Fruit fly (Drosophila melanogaster) whole organism, embryonic: ENCODE results near the gene CG13384.
A peak's percentile ranks its signal among the peaks of the same experiment; 100 is the strongest.

Source experiments
- Abd-B ChIP-seq: fragments of 200-800 bp; sonication (Bioruptor generic); optimal IDR thresholded peaks from 2 replicates; lab custom pipeline; 2018; ENCODE audit warnings: missing biosample characterization, mild to moderate bottlenecking, missing genetic modification characterization, moderate library complexity
- CG10366 ChIP-seq: fragments of 200-800 bp; sonication (Bioruptor generic); IDR thresholded peaks from 2 replicates; pipeline ENCODE4 v1.3.6; 2022; ENCODE audit warnings: missing biosample characterization, missing genetic modification characterization
- CG10979 ChIP-seq: fragments of 200-800 bp; sonication (Bioruptor generic); optimal IDR thresholded peaks from 2 replicates; lab custom pipeline; 2018; ENCODE audit warnings: missing biosample characterization, mild to moderate bottlenecking, missing genetic modification characterization, moderate library complexity
- CG11085 ChIP-seq: fragments of 200-800 bp; sonication (Bioruptor generic); IDR thresholded peaks from 2 replicates; pipeline ENCODE4 v1.3.6; 2022; ENCODE audit warnings: missing biosample characterization, missing genetic modification characterization
- CG1233 ChIP-seq: fragments of 200-800 bp; sonication (Bioruptor generic); optimal IDR thresholded peaks from 4 replicates; lab custom pipeline; 2018; ENCODE audit warnings: missing biosample characterization, mild to moderate bottlenecking, missing genetic modification characterization
- CG12744 ChIP-seq: fragments of 200-800 bp; sonication (Bioruptor generic); optimal IDR thresholded peaks from 2 replicates; lab custom pipeline; 2016; ENCODE audit warnings: missing biosample characterization, missing genetic modification characterization
- CG13123 ChIP-seq: fragments of 200-800 bp; sonication (Bioruptor generic); optimal IDR thresholded peaks from 2 replicates; lab custom pipeline; 2016; ENCODE audit warnings: missing biosample characterization, missing genetic modification characterization
- CG13894 ChIP-seq: fragments of 200-800 bp; sonication (Bioruptor generic); optimal IDR thresholded peaks from 3 replicates; lab custom pipeline; 2018; ENCODE audit warnings: missing biosample characterization, mild to moderate bottlenecking, missing genetic modification characterization, moderate library complexity
- CG1529 ChIP-seq: fragments of 200-800 bp; sonication (Bioruptor generic); optimal IDR thresholded peaks from 3 replicates; lab custom pipeline; 2018; ENCODE audit warnings: missing biosample characterization, missing genetic modification characterization
- CG16779 ChIP-seq: fragments of 200-800 bp; sonication (Bioruptor generic); IDR thresholded peaks from 2 replicates; pipeline ENCODE4 v1.3.6; 2022; ENCODE audit warnings: missing biosample characterization, missing genetic modification characterization
- CG18011 ChIP-seq: fragments of 200-800 bp; sonication (Bioruptor generic); optimal IDR thresholded peaks from 2 replicates; lab custom pipeline; 2017; ENCODE audit warnings: missing biosample characterization, missing genetic modification characterization, mild to moderate bottlenecking, moderate library complexity, missing genotype
- CG3995 ChIP-seq: fragments of 200-800 bp; sonication (Bioruptor generic); optimal IDR thresholded peaks from 3 replicates; lab custom pipeline; 2016; ENCODE audit warnings: missing biosample characterization, missing genetic modification characterization
- CG6175 ChIP-seq: fragments of 200-800 bp; sonication (Bioruptor generic); IDR thresholded peaks from 3 replicates; pipeline ENCODE4 v1.3.6; 2022; ENCODE audit warnings: missing biosample characterization, missing genetic modification characterization
- CG6689 ChIP-seq: fragments of 200-800 bp; sonication (Bioruptor generic); IDR thresholded peaks from 2 replicates; pipeline ENCODE4 v1.3.6; 2022; ENCODE audit warnings: missing biosample characterization, missing genetic modification characterization
- CG7372 ChIP-seq: fragments of 200-800 bp; sonication (Bioruptor generic); IDR thresholded peaks from 2 replicates; pipeline ENCODE4 v1.3.6; 2022; ENCODE audit warnings: missing biosample characterization, missing genetic modification characterization
- CG8388 ChIP-seq: fragments of 200-800 bp; sonication (Bioruptor generic); optimal IDR thresholded peaks from 2 replicates; lab custom pipeline; 2019; ENCODE audit warnings: missing biosample characterization, mild to moderate bottlenecking, missing genetic modification characterization, moderate library complexity
- CoRest ChIP-seq: fragments of 200-800 bp; sonication (Bioruptor generic); optimal IDR thresholded peaks from 3 replicates; lab custom pipeline; 2018; ENCODE audit warnings: missing biosample characterization, mild to moderate bottlenecking, missing genetic modification characterization, moderate library complexity
- Deaf1 ChIP-seq: fragments of 200-800 bp; optimal IDR thresholded peaks from 3 replicates; lab custom pipeline; 2019; ENCODE audit warnings: missing biosample characterization, mild to moderate bottlenecking, missing genetic modification characterization, moderate library complexity
- MBD-R2 ChIP-seq: fragments of 200-800 bp; sonication (Bioruptor generic); IDR thresholded peaks from 2 replicates; pipeline ENCODE4 v1.3.6; 2022; ENCODE audit warnings: missing biosample characterization, missing genetic modification characterization
- Optix ChIP-seq: fragments of 200-800 bp; sonication (Bioruptor generic); IDR thresholded peaks from 3 replicates; pipeline ENCODE4 v1.3.6; 2022; ENCODE audit warnings: missing biosample characterization, missing genetic modification characterization
- Rx ChIP-seq: fragments of 200-800 bp; sonication (Bioruptor generic); IDR thresholded peaks from 2 replicates; pipeline ENCODE4 v1.3.6; 2022; ENCODE audit warnings: missing biosample characterization, missing genetic modification characterization
- bab2 ChIP-seq: fragments of 200-800 bp; sonication (Bioruptor generic); optimal IDR thresholded peaks from 2 replicates; lab custom pipeline; 2016; ENCODE audit warnings: missing biosample characterization, missing genetic modification characterization
- chinmo ChIP-seq: fragments of 200-800 bp; sonication (Bioruptor generic); IDR thresholded peaks from 4 replicates; pipeline ENCODE4 v1.3.6; 2022; ENCODE audit warnings: missing biosample characterization, missing genetic modification characterization; ENCODE audit not compliant: partially characterized antibody
- chm ChIP-seq: fragments of 200-800 bp; sonication (Bioruptor generic); IDR thresholded peaks from 2 replicates; pipeline ENCODE4 v1.3.6; 2022; ENCODE audit warnings: missing biosample characterization, missing genetic modification characterization
- ci ChIP-seq: fragments of 200-800 bp; sonication (Bioruptor generic); IDR thresholded peaks from 3 replicates; pipeline ENCODE4 v1.3.6; 2022; ENCODE audit warnings: missing biosample characterization, missing genetic modification characterization
- fd64A ChIP-seq: fragments of 200-800 bp; sonication (Bioruptor generic); optimal IDR thresholded peaks from 3 replicates; lab custom pipeline; 2018; ENCODE audit warnings: missing biosample characterization, mild to moderate bottlenecking, missing genetic modification characterization
- jing ChIP-seq: fragments of 200-800 bp; sonication (Bioruptor generic); optimal IDR thresholded peaks from 2 replicates; lab custom pipeline; 2018; ENCODE audit warnings: missing biosample characterization, mild to moderate bottlenecking, missing genetic modification characterization
- nmo ChIP-seq: fragments of 200-800 bp; sonication (Bioruptor generic); optimal IDR thresholded peaks from 2 replicates; lab custom pipeline; 2018; ENCODE audit warnings: missing biosample characterization, mild to moderate bottlenecking, missing genetic modification characterization, moderate library complexity
- prd ChIP-seq, 3 experiments: fragments of >200 bp in 2 of 3; fragments of 200-800 bp in 1 of 3; sonication (Bioruptor generic) in 1 of 3; optimal IDR thresholded peaks in 2 of 3; IDR thresholded peaks in 1 of 3; 2 replicates in 2 of 3; 3 replicates in 1 of 3; pipeline versions ENCODE4 v1.3.6 to Lab custom; 2017 to 2022; ENCODE audit warnings: missing biosample characterization in 1 of 3, missing genetic modification characterization in 1 of 3
- repo ChIP-seq: fragments of 200-800 bp; sonication (Bioruptor generic); optimal IDR thresholded peaks from 2 replicates; lab custom pipeline; 2016; ENCODE audit warnings: missing biosample characterization, missing genetic modification characterization
- run ChIP-seq: fragments of 200-800 bp; sonication (Bioruptor generic); optimal IDR thresholded peaks from 3 replicates; lab custom pipeline; 2018; ENCODE audit warnings: missing biosample characterization, mild to moderate bottlenecking, missing genetic modification characterization
- sc ChIP-seq, 3 experiments: fragments of >200 bp in 2 of 3; fragments of 200-800 bp in 1 of 3; sonication (Bioruptor generic) in 1 of 3; optimal IDR thresholded peaks; 2 replicates in 2 of 3; 3 replicates in 1 of 3; lab custom pipeline; 2017; ENCODE audit warnings: mild to moderate bottlenecking in 1 of 3, missing biosample characterization in 1 of 3, missing genetic modification characterization in 1 of 3, missing genetic modification reagents in 1 of 3
- sisA ChIP-seq: fragments of 200-800 bp; sonication (Bioruptor generic); IDR thresholded peaks from 2 replicates; pipeline ENCODE4 v1.3.6; 2022; ENCODE audit warnings: missing biosample characterization, missing genetic modification characterization
- sob ChIP-seq: fragments of 200-800 bp; sonication (Bioruptor generic); IDR thresholded peaks from 2 replicates; pipeline ENCODE4 v1.3.6; 2022; ENCODE audit warnings: missing biosample characterization, missing genetic modification characterization
- tup ChIP-seq: fragments of 200-800 bp; sonication (Bioruptor generic); optimal IDR thresholded peaks from 2 replicates; lab custom pipeline; 2016; ENCODE audit warnings: missing biosample characterization, mild to moderate bottlenecking, missing genetic modification characterization, moderate library complexity
- wek ChIP-seq: fragments of 200-800 bp; sonication (Bioruptor generic); optimal IDR thresholded peaks from 3 replicates; lab custom pipeline; 2018; ENCODE audit warnings: missing biosample characterization, mild to moderate bottlenecking, missing genetic modification characterization, moderate library complexity

The CG13384 gene

dm6 chr2L:8334705-8335104, 49.5 kb upstream of the CG13384 start (continued):
- TF ChIP-seq CG6689 (GFP tag; lab: Robert Waterston, UW), result 0 out of 2 replicates have a peak, but pooled peaks have one; percentile 18
- TF ChIP-seq prd (optimal IDR thresholded peaks at IDR 0.05; lab: Kevin White, UChicago), result no peak
- TF ChIP-seq prd (GFP tag; IDR thresholded peaks at IDR 0.05; lab: Robert Waterston, UW), result 0 out of 3 replicates have a peak, but pooled peaks have one; percentile 36
- 0 out of 3 replicates have a peak, but pooled peaks have one; percentile 24 for TF ChIP-seq Optix
- peak; percentile 8 for TF ChIP-seq repo (GFP tag; lab: Kevin White, UChicago)
- 0 out of 2 replicates have a peak, but pooled peaks have one; percentile 28 for TF ChIP-seq sob
- TF ChIP-seq bab2 (GFP tag; lab: Kevin White, UChicago), result no peak
- peak; percentile 31 for TF ChIP-seq CG12744 (GFP tag; lab: Kevin White, UChicago)
- TF ChIP-seq chinmo, result 0 out of 4 replicates have a peak, but pooled peaks have one; percentile 68
- no peak for TF ChIP-seq CG11085 (GFP tag; lab: Robert Waterston, UW)
- TF ChIP-seq CG8388 (GFP tag; lab: Kevin White, UChicago), result no peak
- peak; percentile 74; the same call in 2 of the 3 replicates for TF ChIP-seq ci (GFP tag; lab: Robert Waterston, UW)
- peak; percentile 99 for TF ChIP-seq CG7372
- no peak for TF ChIP-seq run
- peak; percentile 11 for TF ChIP-seq CoRest (tag; lab: Kevin White, UChicago)
- peak; percentile 40; the same call in 1 of the 2 replicates for TF ChIP-seq Rx (GFP tag; lab: Robert Waterston, UW)
- peak; percentile 20; the same call in 1 of the 2 replicates for TF ChIP-seq CG10366 (GFP tag; lab: Robert Waterston, UW)
- TF ChIP-seq wek (GFP tag; lab: Kevin White, UChicago), result no peak
- TF ChIP-seq CG6175, result peak; percentile 85; the same call in 2 of the 3 replicates
- 0 out of 2 replicates have a peak, but pooled peaks have one; percentile 34 for TF ChIP-seq MBD-R2 (GFP tag; lab: Robert Waterston, UW)
- TF ChIP-seq CG10979 (tag; lab: Kevin White, UChicago), result peak; percentile 49
- no peak for TF ChIP-seq chm (GFP tag; lab: Robert Waterston, UW)
- peak; percentile 96 for TF ChIP-seq CG18011
- peak; percentile 44 for TF ChIP-seq CG3995 (GFP tag; lab: Kevin White, UChicago)
- TF ChIP-seq, all 482 proteins: peak for 32

- 0 out of 2 replicates have a peak, but pooled peaks have one; percentile 19 for TF ChIP-seq CG16779 (GFP tag; lab: Robert Waterston, UW)
- 0 out of 2 replicates have a peak, but pooled peaks have one; percentile 9 for TF ChIP-seq sisA
- peak; percentile 38 for TF ChIP-seq CG13894 (tag; lab: Kevin White, UChicago)
- TF ChIP-seq Deaf1 (tag; lab: Kevin White, UChicago), result peak; percentile 93
- TF ChIP-seq CG1233, result no peak
Observed at dm6 chr2L:8338039-8338438, 46.2 kb upstream of the CG13384 start, which contains the start of gene witty. Gene witty (plus strand): TSS chr2L:8338287.

dm6 chr2L:8339751-8340349, 44.4 kb upstream of the CG13384 start:
- TF ChIP-seq CG13123 (GFP tag; lab: Kevin White, UChicago), result no peak
- TF ChIP-seq tup (GFP tag; lab: Kevin White, UChicago), result no peak
- no peak for TF ChIP-seq fd64A
- no peak for TF ChIP-seq CG1529
- no peak for TF ChIP-seq jing (GFP tag; lab: Kevin White, UChicago)
- no peak for TF ChIP-seq nmo (GFP tag; lab: Kevin White, UChicago)
- TF ChIP-seq sc (optimal IDR thresholded peaks at IDR 0.05; lab: Kevin White, UChicago), result no peak
- TF ChIP-seq sc (GFP tag; optimal IDR thresholded peaks at IDR 0.05; lab: Kevin White, UChicago), result no peak
- no peak for TF ChIP-seq Abd-B (GFP tag; lab: Kevin White, UChicago)
